Fruit fly (Drosophila melanogaster) whole organism, embryonic: Measurements from ENCODE around the gene CG5921.

ENCODE experiments used
- Abd-B ChIP-seq: fragments of 200-800 bp; sonication (Bioruptor generic); optimal IDR thresholded peaks from 2 replicates; lab custom pipeline; 2018; ENCODE audit warnings: missing biosample characterization, mild to moderate bottlenecking, missing genetic modification characterization, moderate library complexity
- Ada2b ChIP-seq: fragments of 200-800 bp; sonication (Bioruptor generic); IDR thresholded peaks from 2 replicates; pipeline ENCODE4 v1.3.6; 2022; ENCODE audit warnings: missing biosample characterization, missing genetic modification characterization
- Atf-2 ChIP-seq: fragments of 200-800 bp; sonication (Bioruptor generic); optimal IDR thresholded peaks from 2 replicates; lab custom pipeline; 2016; ENCODE audit warnings: missing biosample characterization, missing genetic modification characterization
- Bdp1 ChIP-seq: fragments of 200-800 bp; sonication (Bioruptor generic); optimal IDR thresholded peaks from 3 replicates; lab custom pipeline; 2016; ENCODE audit warnings: missing biosample characterization, missing genetic modification characterization
- CG10209 ChIP-seq: fragments of 200-800 bp; sonication (Bioruptor generic); optimal IDR thresholded peaks from 3 replicates; lab custom pipeline; 2017; ENCODE audit warnings: missing biosample characterization, mild to moderate bottlenecking, missing genetic modification characterization, missing genetic modification reagents
- CG10462 ChIP-seq: fragments of 200-800 bp; sonication (Bioruptor generic); optimal IDR thresholded peaks from 2 replicates; lab custom pipeline; 2016; ENCODE audit warnings: missing biosample characterization, missing genetic modification characterization
- CG10543 ChIP-seq: fragments of 200-800 bp; sonication (Bioruptor generic); optimal IDR thresholded peaks from 3 replicates; lab custom pipeline; 2017; ENCODE audit warnings: missing biosample characterization, mild to moderate bottlenecking, missing genetic modification characterization, moderate library complexity
- CG10654 ChIP-seq: fragments of 200-800 bp; sonication (Bioruptor generic); optimal IDR thresholded peaks from 2 replicates; lab custom pipeline; 2016; ENCODE audit warnings: missing biosample characterization, missing genetic modification characterization
- CG12942 ChIP-seq: fragments of 200-800 bp; sonication (Bioruptor generic); optimal IDR thresholded peaks from 3 replicates; lab custom pipeline; 2016; ENCODE audit warnings: missing biosample characterization, missing genetic modification characterization
- CG17385 ChIP-seq: fragments of 200-800 bp; sonication (Bioruptor generic); optimal IDR thresholded peaks from 3 replicates; lab custom pipeline; 2018; ENCODE audit warnings: missing biosample characterization, mild to moderate bottlenecking, missing genetic modification characterization
- CG17802 ChIP-seq: fragments of 200-800 bp; sonication (Bioruptor generic); optimal IDR thresholded peaks from 2 replicates; lab custom pipeline; 2018; ENCODE audit warnings: missing biosample characterization, mild to moderate bottlenecking, missing genetic modification characterization, moderate library complexity
- CG18476 ChIP-seq: fragments of 200-800 bp; sonication (Bioruptor generic); optimal IDR thresholded peaks from 2 replicates; lab custom pipeline; 2016; ENCODE audit warnings: missing biosample characterization, mild to moderate bottlenecking, missing genetic modification characterization
- CG2678 ChIP-seq: fragments of 200-800 bp; sonication (Bioruptor generic); optimal IDR thresholded peaks from 3 replicates; lab custom pipeline; 2019; ENCODE audit warnings: missing biosample characterization, mild to moderate bottlenecking, missing genetic modification characterization, moderate library complexity
- CG31365 ChIP-seq: fragments of 200-800 bp; sonication (Bioruptor generic); optimal IDR thresholded peaks from 2 replicates; lab custom pipeline; 2018; ENCODE audit warnings: missing biosample characterization, mild to moderate bottlenecking, missing genetic modification characterization
- CG31388 ChIP-seq: fragments of 200-800 bp; sonication (Bioruptor generic); optimal IDR thresholded peaks from 2 replicates; lab custom pipeline; 2016; ENCODE audit warnings: missing biosample characterization, missing genetic modification characterization
- CG7963 ChIP-seq: fragments of 200-800 bp; sonication (Bioruptor generic); IDR thresholded peaks from 3 replicates; pipeline ENCODE4 v1.3.6; 2022; ENCODE audit warnings: missing biosample characterization, missing genetic modification characterization; ENCODE audit not compliant: partially characterized antibody
- CG8089 ChIP-seq: fragments of 200-800 bp; sonication (Bioruptor generic); optimal IDR thresholded peaks from 3 replicates; lab custom pipeline; 2016; ENCODE audit warnings: missing biosample characterization, missing genetic modification characterization
- CG8281 ChIP-seq: fragments of 200-800 bp; sonication (Bioruptor generic); optimal IDR thresholded peaks from 2 replicates; lab custom pipeline; 2018; ENCODE audit warnings: missing biosample characterization, mild to moderate bottlenecking, missing genetic modification characterization, moderate library complexity
- CG8388 ChIP-seq: fragments of 200-800 bp; sonication (Bioruptor generic); optimal IDR thresholded peaks from 2 replicates; lab custom pipeline; 2019; ENCODE audit warnings: missing biosample characterization, mild to moderate bottlenecking, missing genetic modification characterization, moderate library complexity
- Deaf1 ChIP-seq: fragments of 200-800 bp; optimal IDR thresholded peaks from 3 replicates; lab custom pipeline; 2019; ENCODE audit warnings: missing biosample characterization, mild to moderate bottlenecking, missing genetic modification characterization, moderate library complexity
- HmgD ChIP-seq: fragments of 200-800 bp; sonication (Bioruptor generic); optimal IDR thresholded peaks from 3 replicates; lab custom pipeline; 2016; ENCODE audit warnings: missing biosample characterization, missing genetic modification characterization
- Hr78 ChIP-seq, 2 experiments: fragments of 200-800 bp in 1 of 2; fragments of >200 bp in 1 of 2; sonication (Bioruptor generic) in 1 of 2; optimal IDR thresholded peaks; 2 replicates each; lab custom pipeline; 2017 to 2019; ENCODE audit warnings: missing biosample characterization in 2 of 2, missing genetic modification characterization in 2 of 2, mild to moderate bottlenecking in 1 of 2, moderate library complexity in 1 of 2
- Oli ChIP-seq: fragments of 200-800 bp; sonication (Bioruptor generic); optimal IDR thresholded peaks from 2 replicates; lab custom pipeline; 2018; ENCODE audit warnings: missing biosample characterization, mild to moderate bottlenecking, missing genetic modification characterization, moderate library complexity
- Ravus ChIP-seq: fragments of 200-800 bp; sonication (Bioruptor generic); IDR thresholded peaks from 2 replicates; pipeline ENCODE4 v1.3.6; 2022; ENCODE audit warnings: missing biosample characterization, missing genetic modification characterization
- Trl ChIP-seq, 3 experiments: fragments of >200 bp in 2 of 3; fragments of 200-800 bp in 1 of 3; sonication (Bioruptor generic) in 1 of 3; optimal IDR thresholded peaks; 2 replicates in 1 of 3; 3 replicates in 2 of 3; lab custom pipeline; 2016 to 2017; ENCODE audit warnings: missing biosample characterization in 1 of 3, missing genetic modification characterization in 1 of 3
- cas ChIP-seq: fragments of 200-800 bp; sonication (Bioruptor generic); IDR thresholded peaks from 2 replicates; pipeline ENCODE4 v1.3.6; 2022; ENCODE audit warnings: missing biosample characterization, missing genetic modification characterization
- chif ChIP-seq, 2 experiments: fragments of 200-800 bp; sonication (Bioruptor generic); optimal IDR thresholded peaks; 3 replicates each; lab custom pipeline; 2016; ENCODE audit warnings: missing biosample characterization in 2 of 2, missing genetic modification characterization in 2 of 2
- da ChIP-seq: fragments of 200-800 bp; sonication (Bioruptor generic); optimal IDR thresholded peaks from 2 replicates; lab custom pipeline; 2016; ENCODE audit warnings: missing biosample characterization, missing genetic modification characterization
- danr ChIP-seq: fragments of 200-800 bp; sonication (Bioruptor generic); IDR thresholded peaks from 2 replicates; pipeline ENCODE4 v1.3.6; 2022; ENCODE audit warnings: missing biosample characterization, missing genetic modification characterization
- emc ChIP-seq: fragments of 200-800 bp; sonication (Bioruptor generic); optimal IDR thresholded peaks from 2 replicates; lab custom pipeline; 2016; ENCODE audit warnings: missing biosample characterization, missing genetic modification characterization
- ewg ChIP-seq: fragments of 200-800 bp; sonication (Bioruptor generic); optimal IDR thresholded peaks from 3 replicates; lab custom pipeline; 2017; ENCODE audit warnings: mild to moderate bottlenecking, missing biosample characterization, missing genetic modification reagents, missing genetic modification characterization
- eyg ChIP-seq: fragments of 200-800 bp; sonication (Bioruptor generic); optimal IDR thresholded peaks from 3 replicates; lab custom pipeline; 2016; ENCODE audit warnings: missing biosample characterization, missing genetic modification characterization
- fru ChIP-seq: fragments of >200 bp; optimal IDR thresholded peaks from 2 replicates; lab custom pipeline; 2017
- gem ChIP-seq: fragments of 200-800 bp; sonication (Bioruptor generic); optimal IDR thresholded peaks from 2 replicates; lab custom pipeline; 2019; ENCODE audit warnings: missing biosample characterization, mild to moderate bottlenecking, missing genetic modification characterization, moderate library complexity
- her ChIP-seq: fragments of 200-800 bp; sonication (Bioruptor generic); optimal IDR thresholded peaks from 2 replicates; lab custom pipeline; 2016; ENCODE audit warnings: missing biosample characterization, missing genetic modification characterization
- jumu ChIP-seq: fragments of 200-800 bp; sonication (Bioruptor generic); optimal IDR thresholded peaks from 3 replicates; lab custom pipeline; 2016; ENCODE audit warnings: missing biosample characterization, missing genetic modification characterization
- kni ChIP-seq: fragments of 200-800 bp; sonication (Bioruptor generic); optimal IDR thresholded peaks from 3 replicates; lab custom pipeline; 2017; ENCODE audit warnings: mild to moderate bottlenecking, missing biosample characterization, missing genetic modification reagents, missing genetic modification characterization
- lmd ChIP-seq: fragments of 200-800 bp; sonication (Bioruptor generic); IDR thresholded peaks from 2 replicates; pipeline ENCODE4 v1.3.6; 2022; ENCODE audit warnings: missing biosample characterization, missing genetic modification characterization
- nerfin-2 ChIP-seq: fragments of 200-800 bp; sonication (Bioruptor generic); IDR thresholded peaks from 2 replicates; pipeline ENCODE4 v1.3.6; 2022; ENCODE audit warnings: missing biosample characterization, missing genetic modification characterization; ENCODE audit not compliant: partially characterized antibody
- prd ChIP-seq, 3 experiments: fragments of >200 bp in 2 of 3; fragments of 200-800 bp in 1 of 3; sonication (Bioruptor generic) in 1 of 3; optimal IDR thresholded peaks in 2 of 3; IDR thresholded peaks in 1 of 3; 2 replicates in 2 of 3; 3 replicates in 1 of 3; pipeline versions ENCODE4 v1.3.6 to Lab custom; 2017 to 2022; ENCODE audit warnings: missing biosample characterization in 1 of 3, missing genetic modification characterization in 1 of 3
- pros ChIP-seq: fragments of 200-800 bp; sonication (Bioruptor generic); optimal IDR thresholded peaks from 3 replicates; lab custom pipeline; 2019; ENCODE audit warnings: missing biosample characterization, mild to moderate bottlenecking, missing genetic modification characterization, moderate library complexity
- pzg ChIP-seq: fragments of 200-800 bp; sonication (Bioruptor generic); optimal IDR thresholded peaks from 3 replicates; lab custom pipeline; 2018; ENCODE audit warnings: missing biosample characterization, mild to moderate bottlenecking, missing genetic modification characterization, moderate library complexity
- scrt ChIP-seq: fragments of 200-800 bp; sonication (Bioruptor generic); optimal IDR thresholded peaks from 2 replicates; lab custom pipeline; 2018; ENCODE audit warnings: missing biosample characterization, mild to moderate bottlenecking, missing genetic modification characterization, moderate library complexity
- sens ChIP-seq: fragments of 200-800 bp; sonication (Bioruptor generic); peaks from one replicate; lab custom pipeline; 2016; ENCODE audit warnings: missing biosample characterization, missing genetic modification characterization
- sisA ChIP-seq: fragments of 200-800 bp; sonication (Bioruptor generic); IDR thresholded peaks from 2 replicates; pipeline ENCODE4 v1.3.6; 2022; ENCODE audit warnings: missing biosample characterization, missing genetic modification characterization
- stwl ChIP-seq: fragments of 200-800 bp; sonication (Bioruptor generic); optimal IDR thresholded peaks from 3 replicates; lab custom pipeline; 2018; ENCODE audit warnings: missing biosample characterization, mild to moderate bottlenecking, missing genetic modification characterization, moderate library complexity
- sug ChIP-seq: fragments of 200-800 bp; optimal IDR thresholded peaks from 2 replicates; lab custom pipeline; 2019; ENCODE audit warnings: missing biosample characterization, mild to moderate bottlenecking, missing genetic modification characterization, moderate library complexity
- trem ChIP-seq: fragments of 200-800 bp; optimal IDR thresholded peaks from 3 replicates; lab custom pipeline; 2019; ENCODE audit warnings: missing biosample characterization, mild to moderate bottlenecking, missing genetic modification characterization, moderate library complexity

CG5921 gene

dm6 chrX:6090809-6091667 is 40.4 kb downstream of the CG5921 start, which contains the start of the genes Nep1 and Mipp2 (continued):
- TF ChIP-seq kni (GFP tag; lab: Kevin White, UChicago): no peak
- no peak for TF ChIP-seq Deaf1 (tag; lab: Kevin White, UChicago)
- no peak for TF ChIP-seq da (GFP tag; lab: Kevin White, UChicago)
- TF ChIP-seq sens: peak; percentile 48
- no peak for TF ChIP-seq emc
- no peak for TF ChIP-seq CG7963 (GFP tag; lab: Robert Waterston, UW)
- peak; percentile 13; the same call in 1 of the 2 replicates for TF ChIP-seq danr (GFP tag; lab: Robert Waterston, UW)
- no peak for TF ChIP-seq CG12942 (GFP tag; lab: Kevin White, UChicago)
- no peak for TF ChIP-seq her (GFP tag; lab: Kevin White, UChicago)
- TF ChIP-seq CG8281 (tag; lab: Kevin White, UChicago): no peak
- no peak for TF ChIP-seq CG31388 (GFP tag; lab: Kevin White, UChicago)
- no peak for TF ChIP-seq cas (GFP tag; lab: Robert Waterston, UW)
- TF ChIP-seq CG31365 (tag; lab: Kevin White, UChicago): no peak
- TF ChIP-seq sisA (GFP tag; lab: Robert Waterston, UW): no peak; the same call in none of the 2 replicates
- peak; percentile 3 for TF ChIP-seq CG8388 (GFP tag; lab: Kevin White, UChicago)
- TF ChIP-seq CG2678: peak; percentile 52
- TF ChIP-seq scrt (GFP tag; lab: Kevin White, UChicago): peak; percentile 44
- TF ChIP-seq fru (lab: Kevin White, UChicago): no peak
- no peak for TF ChIP-seq nerfin-2 (GFP tag; lab: Robert Waterston, UW)
- TF ChIP-seq CG10462 (GFP tag; lab: Kevin White, UChicago): no peak
- peak; percentile 8 for TF ChIP-seq sug
- no peak for TF ChIP-seq Bdp1 (GFP tag; lab: Kevin White, UChicago)
- no peak for TF ChIP-seq Trl (optimal IDR thresholded peaks at IDR 0.05; lab: Kevin White, UChicago)
- no peak for TF ChIP-seq Trl (GFP tag; optimal IDR thresholded peaks at IDR 0.05; lab: Kevin White, UChicago)
- TF ChIP-seq trem: no peak
- peak; percentile 25 for TF ChIP-seq pzg (GFP tag; lab: Kevin White, UChicago)
- no peak for TF ChIP-seq Hr78 (GFP tag; optimal IDR thresholded peaks at IDR 0.05; lab: Kevin White, UChicago)
- no peak for TF ChIP-seq prd (optimal IDR thresholded peaks at IDR 0.05; lab: Kevin White, UChicago)
- peak; percentile 51; the same call in 1 of the 3 replicates for TF ChIP-seq prd (GFP tag; IDR thresholded peaks at IDR 0.05; lab: Robert Waterston, UW)
- TF ChIP-seq CG17802: no peak
- peak; percentile 57 for TF ChIP-seq gem
- TF ChIP-seq lmd (GFP tag; lab: Robert Waterston, UW): peak; percentile 69
- no peak for TF ChIP-seq Ravus (GFP tag; lab: Robert Waterston, UW)
- no peak for TF ChIP-seq stwl (tag; lab: Kevin White, UChicago)
- TF ChIP-seq CG10654 (GFP tag; lab: Kevin White, UChicago): no peak
- no peak for TF ChIP-seq Abd-B (GFP tag; lab: Kevin White, UChicago)
- TF ChIP-seq eyg (GFP tag; lab: Kevin White, UChicago): no peak
- TF ChIP-seq pros (GFP tag; lab: Kevin White, UChicago): no peak
- peak; percentile 3 for TF ChIP-seq ewg (GFP tag; lab: Kevin White, UChicago)
- no peak for TF ChIP-seq HmgD (GFP tag; lab: Kevin White, UChicago)
- TF ChIP-seq jumu (GFP tag; lab: Kevin White, UChicago): peak; percentile 59
- peak in 1 of 2 experiments; percentile 23 for TF ChIP-seq chif (GFP tag; optimal IDR thresholded peaks at IDR 0.05; lab: Kevin White, UChicago)
- TF ChIP-seq CG18476 (GFP tag; lab: Kevin White, UChicago): no peak
- no peak for TF ChIP-seq CG8089
- TF ChIP-seq CG10209 (GFP tag; lab: Kevin White, UChicago): peak; percentile 38
- TF ChIP-seq CG17385: no peak
- TF ChIP-seq CG10543 (GFP tag; lab: Kevin White, UChicago): peak; percentile 34
- TF ChIP-seq Ada2b (GFP tag; lab: Robert Waterston, UW): 0 out of 2 replicates have a peak, but pooled peaks have one; percentile 6
- peak; percentile 28 for TF ChIP-seq Oli (tag; lab: Kevin White, UChicago)
- TF ChIP-seq Atf-2 (GFP tag; lab: Kevin White, UChicago): no peak
